Fruit fly (Drosophila melanogaster) whole organism, embryonic: Measurements from ENCODE around the gene Exd2.

ENCODE experiments used
- Atf6 ChIP-seq: fragments of 200-800 bp; sonication (Bioruptor generic); IDR thresholded peaks from 2 replicates; pipeline ENCODE4 v1.3.6; 2022; ENCODE audit warnings: missing biosample characterization, missing genetic modification characterization
- BEAF-32 ChIP-seq: fragments of 200-800 bp; sonication (Bioruptor generic); optimal IDR thresholded peaks from 3 replicates; lab custom pipeline; 2017; ENCODE audit warnings: missing biosample characterization, missing genetic modification characterization, mild to moderate bottlenecking, moderate library complexity, missing genetic modification reagents
- CG11247 ChIP-seq: fragments of 200-800 bp; sonication (Bioruptor generic); IDR thresholded peaks from 2 replicates; pipeline ENCODE4 v1.3.6; 2022; ENCODE audit warnings: missing biosample characterization, missing genetic modification characterization
- CG12155 ChIP-seq: fragments of 200-800 bp; sonication (Bioruptor generic); optimal IDR thresholded peaks from 3 replicates; lab custom pipeline; 2016; ENCODE audit warnings: missing biosample characterization, missing genetic modification characterization
- CG12236 ChIP-seq: fragments of 200-800 bp; sonication (Bioruptor generic); optimal IDR thresholded peaks from 2 replicates; lab custom pipeline; 2016; ENCODE audit warnings: missing biosample characterization, missing genetic modification characterization
- CG13894 ChIP-seq: fragments of 200-800 bp; sonication (Bioruptor generic); optimal IDR thresholded peaks from 3 replicates; lab custom pipeline; 2018; ENCODE audit warnings: missing biosample characterization, mild to moderate bottlenecking, missing genetic modification characterization, moderate library complexity
- CG14965 ChIP-seq: fragments of 200-800 bp; sonication (Bioruptor generic); optimal IDR thresholded peaks from 2 replicates; lab custom pipeline; 2016; ENCODE audit warnings: missing biosample characterization, missing genetic modification characterization, borderline replicate concordance
- CG15696 ChIP-seq: fragments of 200-800 bp; sonication (Bioruptor generic); optimal IDR thresholded peaks from 2 replicates; lab custom pipeline; 2019; ENCODE audit warnings: missing biosample characterization, mild to moderate bottlenecking, missing genetic modification characterization, moderate library complexity
- CG17361 ChIP-seq: fragments of 200-800 bp; sonication (Bioruptor generic); IDR thresholded peaks from 3 replicates; pipeline ENCODE4 v1.3.6; 2022; ENCODE audit warnings: missing biosample characterization, missing genetic modification characterization
- CG18599 ChIP-seq: fragments of 200-800 bp; sonication (Bioruptor generic); optimal IDR thresholded peaks from 3 replicates; lab custom pipeline; 2017; ENCODE audit warnings: missing biosample characterization, missing genetic modification characterization, mild to moderate bottlenecking, moderate library complexity, missing genetic modification reagents
- CG30403 ChIP-seq: fragments of 200-800 bp; sonication (Bioruptor generic); optimal IDR thresholded peaks from 3 replicates; lab custom pipeline; 2016; ENCODE audit warnings: missing biosample characterization, missing genetic modification characterization
- CG3281 ChIP-seq: fragments of 200-800 bp; sonication (Bioruptor generic); optimal IDR thresholded peaks from 3 replicates; lab custom pipeline; 2017; ENCODE audit warnings: missing biosample characterization, mild to moderate bottlenecking, missing genetic modification characterization
- CG3407 ChIP-seq: fragments of 200-800 bp; sonication (Bioruptor generic); optimal IDR thresholded peaks from 2 replicates; lab custom pipeline; 2018; ENCODE audit warnings: missing biosample characterization, mild to moderate bottlenecking, missing genetic modification characterization
- CG42726 ChIP-seq: fragments of 200-800 bp; sonication (Bioruptor generic); IDR thresholded peaks from 2 replicates; pipeline ENCODE4 v1.3.6; 2022; ENCODE audit warnings: missing biosample characterization, missing genetic modification characterization; ENCODE audit not compliant: partially characterized antibody
- CG6175 ChIP-seq: fragments of 200-800 bp; sonication (Bioruptor generic); IDR thresholded peaks from 3 replicates; pipeline ENCODE4 v1.3.6; 2022; ENCODE audit warnings: missing biosample characterization, missing genetic modification characterization
- CG6254 ChIP-seq: fragments of 200-800 bp; sonication (Bioruptor generic); optimal IDR thresholded peaks from 3 replicates; lab custom pipeline; 2017; ENCODE audit warnings: mild to moderate bottlenecking, missing biosample characterization, missing genetic modification reagents, missing genetic modification characterization
- CG7786 ChIP-seq: fragments of 200-800 bp; sonication (Bioruptor generic); optimal IDR thresholded peaks from 2 replicates; lab custom pipeline; 2016; ENCODE audit warnings: missing biosample characterization, missing genetic modification characterization
- CG9817 ChIP-seq: fragments of 200-800 bp; sonication (Bioruptor generic); optimal IDR thresholded peaks from 2 replicates; lab custom pipeline; 2018; ENCODE audit warnings: missing biosample characterization, mild to moderate bottlenecking, missing genetic modification characterization, moderate library complexity
- Elba2 ChIP-seq: fragments of 200-800 bp; sonication (Bioruptor generic); optimal IDR thresholded peaks from 3 replicates; lab custom pipeline; 2016; ENCODE audit warnings: missing biosample characterization, missing genetic modification characterization
- Fer2 ChIP-seq: fragments of 200-800 bp; sonication (Bioruptor generic); optimal IDR thresholded peaks from 2 replicates; lab custom pipeline; 2018; ENCODE audit warnings: missing biosample characterization, mild to moderate bottlenecking, missing genetic modification characterization, moderate library complexity
- H15 ChIP-seq: fragments of 200-800 bp; sonication (Bioruptor generic); IDR thresholded peaks from 3 replicates; pipeline ENCODE4 v1.3.6; 2022; ENCODE audit warnings: missing biosample characterization, missing genetic modification characterization
- HLH54F ChIP-seq: fragments of 200-800 bp; sonication (Bioruptor generic); optimal IDR thresholded peaks from 3 replicates; lab custom pipeline; 2016; ENCODE audit warnings: missing biosample characterization, missing genetic modification characterization
- Hmx ChIP-seq: fragments of 200-800 bp; sonication (Bioruptor generic); optimal IDR thresholded peaks from 2 replicates; lab custom pipeline; 2016; ENCODE audit warnings: missing biosample characterization, missing genetic modification characterization
- Hr39 ChIP-seq: fragments of >200 bp; optimal IDR thresholded peaks from 2 replicates; lab custom pipeline; 2017
- Meics ChIP-seq: fragments of 200-800 bp; sonication (Bioruptor generic); optimal IDR thresholded peaks from 2 replicates; lab custom pipeline; 2017; ENCODE audit warnings: missing biosample characterization, mild to moderate bottlenecking, missing genetic modification characterization
- NC2α ChIP-seq: fragments of 200-800 bp; sonication (Bioruptor generic); optimal IDR thresholded peaks from 2 replicates; lab custom pipeline; 2016; ENCODE audit warnings: missing biosample characterization, missing genetic modification characterization
- Rx ChIP-seq: fragments of 200-800 bp; sonication (Bioruptor generic); IDR thresholded peaks from 2 replicates; pipeline ENCODE4 v1.3.6; 2022; ENCODE audit warnings: missing biosample characterization, missing genetic modification characterization
- Sin3A ChIP-seq: fragments of >200 bp; optimal IDR thresholded peaks from 2 replicates; lab custom pipeline; 2018
- Six4 ChIP-seq: fragments of 200-800 bp; sonication (Bioruptor generic); optimal IDR thresholded peaks from 2 replicates; lab custom pipeline; 2016; ENCODE audit warnings: missing biosample characterization, missing genetic modification characterization
- Ssrp ChIP-seq: fragments of 200-800 bp; sonication (Bioruptor generic); optimal IDR thresholded peaks from 2 replicates; lab custom pipeline; 2018; ENCODE audit warnings: missing biosample characterization, mild to moderate bottlenecking, missing genetic modification characterization, moderate library complexity
- Trl ChIP-seq, 3 experiments: fragments of >200 bp in 2 of 3; fragments of 200-800 bp in 1 of 3; sonication (Bioruptor generic) in 1 of 3; optimal IDR thresholded peaks; 2 replicates in 1 of 3; 3 replicates in 2 of 3; lab custom pipeline; 2016 to 2017; ENCODE audit warnings: missing biosample characterization in 1 of 3, missing genetic modification characterization in 1 of 3
- ac ChIP-seq: fragments of 200-800 bp; sonication (Bioruptor generic); optimal IDR thresholded peaks from 3 replicates; lab custom pipeline; 2017; ENCODE audit warnings: missing biosample characterization, mild to moderate bottlenecking, missing genetic modification characterization
- bigmax ChIP-seq: fragments of 200-800 bp; sonication (Bioruptor generic); optimal IDR thresholded peaks from 2 replicates; lab custom pipeline; 2018; ENCODE audit warnings: missing biosample characterization, mild to moderate bottlenecking, missing genetic modification characterization
- crol ChIP-seq: fragments of 200-800 bp; sonication (Bioruptor generic); IDR thresholded peaks from 2 replicates; pipeline ENCODE4 v1.3.6; 2022; ENCODE audit warnings: missing biosample characterization, missing genetic modification characterization
- fd96Cb ChIP-seq: fragments of 200-800 bp; sonication (Bioruptor generic); optimal IDR thresholded peaks from 2 replicates; lab custom pipeline; 2018; ENCODE audit warnings: missing biosample characterization, mild to moderate bottlenecking, missing genetic modification characterization, moderate library complexity
- gsb-n ChIP-seq: fragments of 200-800 bp; sonication (Bioruptor generic); optimal IDR thresholded peaks from 3 replicates; lab custom pipeline; 2018; ENCODE audit warnings: missing biosample characterization, mild to moderate bottlenecking, missing genetic modification characterization
- jigr1 ChIP-seq: fragments of 200-800 bp; sonication (Bioruptor generic); IDR thresholded peaks from 3 replicates; pipeline ENCODE4 v1.3.6; 2022; ENCODE audit warnings: missing biosample characterization, missing genetic modification characterization
- jumu ChIP-seq: fragments of 200-800 bp; sonication (Bioruptor generic); optimal IDR thresholded peaks from 3 replicates; lab custom pipeline; 2016; ENCODE audit warnings: missing biosample characterization, missing genetic modification characterization
- lov ChIP-seq, 2 experiments: fragments of 200-800 bp in 1 of 2; fragments of >200 bp in 1 of 2; sonication (Bioruptor generic) in 1 of 2; IDR thresholded peaks in 1 of 2; optimal IDR thresholded peaks in 1 of 2; 2 replicates in 1 of 2; 3 replicates in 1 of 2; pipeline versions ENCODE4 v1.3.6 to Lab custom; 2017 to 2022; ENCODE audit warnings: missing biosample characterization in 1 of 2, missing genetic modification characterization in 1 of 2
- pfk ChIP-seq: fragments of 200-800 bp; sonication (Bioruptor generic); optimal IDR thresholded peaks from 2 replicates; lab custom pipeline; 2018; ENCODE audit warnings: missing biosample characterization, mild to moderate bottlenecking, missing genetic modification characterization, moderate library complexity
- pho ChIP-seq: fragments of 200-800 bp; sonication (Bioruptor generic); optimal IDR thresholded peaks from 2 replicates; lab custom pipeline; 2016; ENCODE audit warnings: missing biosample characterization, missing genetic modification characterization
- pnt ChIP-seq: fragments of 200-800 bp; sonication (Bioruptor generic); optimal IDR thresholded peaks from 3 replicates; lab custom pipeline; 2016; ENCODE audit warnings: missing biosample characterization, missing genetic modification characterization
- pum ChIP-seq: fragments of 200-800 bp; sonication (Bioruptor generic); optimal IDR thresholded peaks from 2 replicates; lab custom pipeline; 2016; ENCODE audit warnings: missing biosample characterization, missing genetic modification characterization
- ro ChIP-seq: fragments of 200-800 bp; sonication (Bioruptor generic); IDR thresholded peaks from 2 replicates; pipeline ENCODE4 v1.3.6; 2022; ENCODE audit warnings: missing biosample characterization, missing genetic modification characterization
- row ChIP-seq: fragments of 200-800 bp; sonication (Bioruptor generic); IDR thresholded peaks from 3 replicates; pipeline ENCODE4 v1.3.6; 2022; ENCODE audit warnings: missing biosample characterization, missing genetic modification characterization
- salm ChIP-seq: fragments of 200-800 bp; sonication (Bioruptor generic); optimal IDR thresholded peaks from 2 replicates; lab custom pipeline; 2018; ENCODE audit warnings: missing biosample characterization, mild to moderate bottlenecking, missing genetic modification characterization
- seq ChIP-seq: fragments of 200-800 bp; sonication (Bioruptor generic); IDR thresholded peaks from 2 replicates; pipeline ENCODE4 v1.3.6; 2022; ENCODE audit warnings: missing biosample characterization, missing genetic modification characterization
- tll ChIP-seq, 2 experiments: fragments of 200-800 bp in 1 of 2; fragments of >200 bp in 1 of 2; sonication (Bioruptor generic) in 1 of 2; optimal IDR thresholded peaks; 2 replicates each; lab custom pipeline; 2017 to 2019; ENCODE audit warnings: missing biosample characterization in 2 of 2, missing genetic modification characterization in 2 of 2, mild to moderate bottlenecking in 1 of 2, moderate library complexity in 1 of 2
- toy ChIP-seq: fragments of 200-800 bp; sonication (Bioruptor generic); IDR thresholded peaks from 2 replicates; pipeline ENCODE4 v1.3.6; 2022; ENCODE audit warnings: missing biosample characterization, missing genetic modification characterization
- zfh2 ChIP-seq: fragments of 200-800 bp; sonication (Bioruptor generic); optimal IDR thresholded peaks from 2 replicates; lab custom pipeline; 2016; ENCODE audit warnings: missing biosample characterization, missing genetic modification characterization

The Exd2 gene

DNA sequence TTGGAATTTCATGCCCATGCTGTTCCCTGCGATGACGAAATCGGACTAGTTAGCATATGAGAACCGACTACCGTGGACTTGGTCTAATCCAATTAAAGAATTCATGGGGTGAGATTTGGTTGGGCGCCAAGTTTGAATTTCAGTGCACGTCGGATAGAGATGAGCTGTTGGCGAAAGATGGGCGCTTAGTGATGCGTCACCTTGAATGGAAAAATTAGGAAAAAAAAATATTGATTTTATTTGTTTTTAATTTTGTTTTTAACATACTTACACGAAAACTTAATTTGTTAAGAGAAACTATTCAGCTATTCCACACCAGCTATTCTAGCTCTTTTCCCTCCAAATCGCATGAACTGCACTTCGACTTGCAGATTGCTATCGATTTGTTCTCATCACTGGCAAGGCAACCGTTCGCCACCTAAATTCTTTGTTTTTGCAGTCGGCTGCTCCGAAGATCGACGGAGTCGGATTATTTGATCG is 13.8 kb downstream of the Exd2 start, which contains the start of the genes ninaG and Sptz (continued):
- TF ChIP-seq CG14965 (GFP tag; lab: Kevin White, UChicago) (peak; percentile 31), bigmax (GFP tag; lab: Kevin White, UChicago) (peak; percentile 18), Hmx (GFP tag; lab: Kevin White, UChicago) (peak; percentile 87), Rx (GFP tag; lab: Robert Waterston, UW) (peak; percentile 95), Six4 (GFP tag; lab: Kevin White, UChicago) (peak; percentile 91), seq (GFP tag; lab: Robert Waterston, UW) (peak; percentile 86), Trl (optimal IDR thresholded peaks at IDR 0.05; lab: Kevin White, UChicago) (no peak), Trl (GFP tag; optimal IDR thresholded peaks at IDR 0.05; lab: Kevin White, UChicago) (peak; percentile 96), Hr39 (lab: Kevin White, UChicago) (no peak), CG12155 (GFP tag; lab: Kevin White, UChicago) (peak; percentile 94), Fer2 (tag; lab: Kevin White, UChicago) (peak; percentile 84), gsb-n (tag; lab: Kevin White, UChicago) (no peak), CG6175 (GFP tag; lab: Robert Waterston, UW) (peak; percentile 89), CG9817 (tag; lab: Kevin White, UChicago) (peak; percentile 93), CG17361 (GFP tag; lab: Robert Waterston, UW) (peak; percentile 98), BEAF-32 (GFP tag; lab: Kevin White, UChicago) (peak; percentile 69), CG12236 (GFP tag; lab: Kevin White, UChicago) (peak; percentile 68), CG42726 (GFP tag; lab: Robert Waterston, UW) (no peak), ro (GFP tag; lab: Robert Waterston, UW) (peak; percentile 90), H15 (peak; percentile 95), CG30403 (GFP tag; lab: Kevin White, UChicago) (peak; percentile 98), Elba2 (GFP tag; lab: Kevin White, UChicago) (peak; percentile 80), CG11247 (GFP tag; lab: Robert Waterston, UW) (peak; percentile 95), ac (peak; percentile 53), CG6254 (peak; percentile 66), Ssrp (tag; lab: Kevin White, UChicago) (peak; percentile 94), pnt (GFP tag; lab: Kevin White, UChicago) (peak; percentile 94), NC2α (GFP tag; lab: Kevin White, UChicago) (peak; percentile 86), row (peak; percentile 98), CG3407 (GFP tag; lab: Kevin White, UChicago) (peak; percentile 83), jumu (GFP tag; lab: Kevin White, UChicago) (peak; percentile 95), CG3281 (peak; percentile 87), Atf6 (GFP tag; lab: Robert Waterston, UW) (peak; percentile 92), crol (GFP tag; lab: Robert Waterston, UW) (peak; percentile 50; the same call in 1 of the 2 replicates), fd96Cb (peak; percentile 92), tll (GFP tag; optimal IDR thresholded peaks at IDR 0.05; lab: Kevin White, UChicago) (peak in 1 of 2 experiments; percentile 26), CG15696 (tag; lab: Kevin White, UChicago) (peak; percentile 93), CG13894 (no peak), pho (GFP tag; lab: Kevin White, UChicago) (peak; percentile 96), CG18599 (GFP tag; lab: Kevin White, UChicago) (peak; percentile 91), pfk (GFP tag; lab: Kevin White, UChicago) (no peak), jigr1 (peak; percentile 90), Meics (peak; percentile 87), CG7786 (peak; percentile 94), lov (optimal IDR thresholded peaks at IDR 0.05; lab: Kevin White, UChicago) (no peak), lov (GFP tag; IDR thresholded peaks at IDR 0.05; lab: Robert Waterston, UW) (peak; percentile 92), zfh2 (GFP tag; lab: Kevin White, UChicago) (peak; percentile 97), Sin3A (peak; percentile 83), salm (tag; lab: Kevin White, UChicago) (peak; percentile 62), toy (GFP tag; lab: Robert Waterston, UW) (peak; percentile 81), pum (peak; percentile 96), HLH54F (GFP tag; lab: Kevin White, UChicago) (peak; percentile 97)
